Worm (Caenorhabditis elegans) whole organism, mixed stage, embryonic: ENCODE data around the gene T24G10.2.

ENCODE experiments used
- M03D4.4 ChIP-seq: sonication (generic microtip); optimal IDR thresholded peaks from 2 replicates; lab custom pipeline; 2017; ENCODE audit warnings: mild to moderate bottlenecking, missing genetic modification characterization, missing compliant biosample characterization
- bed-3 ChIP-seq: fragments of 200-800 bp; sonication (Bioruptor generic); optimal IDR thresholded peaks from 3 replicates; lab custom pipeline; 2018; ENCODE audit warnings: mild to moderate bottlenecking, missing genetic modification characterization, moderate library complexity, missing compliant biosample characterization
- blmp-1 ChIP-seq: fragments of 150-350 bp; optimal IDR thresholded peaks from 2 replicates; lab custom pipeline; 2014; ENCODE audit warnings: missing biosample characterization, missing genetic modification characterization
- ceh-39 ChIP-seq: fragments of 150-350 bp; optimal IDR thresholded peaks from 2 replicates; lab custom pipeline; 2014; ENCODE audit warnings: missing biosample characterization, missing genetic modification characterization
- ceh-83 ChIP-seq: fragments of 200-800 bp; sonication (Bioruptor generic); optimal IDR thresholded peaks from 2 replicates; lab custom pipeline; 2018; ENCODE audit warnings: mild to moderate bottlenecking, missing genetic modification characterization, missing compliant biosample characterization
- ces-1 ChIP-seq: fragments of 150-350 bp; optimal IDR thresholded peaks from 2 replicates; lab custom pipeline; 2014; ENCODE audit warnings: missing biosample characterization, missing genetic modification reagents, missing genetic modification characterization
- cnd-1 ChIP-seq: fragments of 200-800 bp; sonication (Bioruptor generic); optimal IDR thresholded peaks from 2 replicates; lab custom pipeline; 2018; ENCODE audit warnings: mild to moderate bottlenecking, missing genetic modification characterization, missing compliant biosample characterization
- drap-1 ChIP-seq: fragments of 200-800 bp; sonication (Bioruptor generic); optimal IDR thresholded peaks from 3 replicates; lab custom pipeline; 2018; ENCODE audit warnings: mild to moderate bottlenecking, missing genetic modification characterization, missing compliant biosample characterization
- elt-1 ChIP-seq: sonication (generic microtip); optimal IDR thresholded peaks from 2 replicates; lab custom pipeline; 2017; ENCODE audit warnings: missing genetic modification characterization, mild to moderate bottlenecking, missing compliant biosample characterization, antibody characterized with exemption, moderate library complexity, borderline replicate concordance; ENCODE audit not compliant: insufficient read depth
- elt-3 ChIP-seq: fragments of 150-350 bp; optimal IDR thresholded peaks from 2 replicates; lab custom pipeline; 2014; ENCODE audit warnings: missing biosample characterization, missing genetic modification characterization
- hlh-1 ChIP-seq: fragments of 150-350 bp; optimal IDR thresholded peaks from 2 replicates; lab custom pipeline; 2014; ENCODE audit warnings: missing biosample characterization, missing genetic modification reagents, missing genetic modification characterization
- lin-32 ChIP-seq: fragments of 200-800 bp; sonication (Bioruptor generic); optimal IDR thresholded peaks from 2 replicates; lab custom pipeline; 2018; ENCODE audit warnings: mild to moderate bottlenecking, missing genetic modification characterization, missing compliant biosample characterization
- lsy-2 ChIP-seq: fragments of 150-350 bp; optimal IDR thresholded peaks from 2 replicates; lab custom pipeline; 2014; ENCODE audit warnings: missing biosample characterization, missing genetic modification characterization
- mab-5 ChIP-seq: fragments of 150-350 bp; optimal IDR thresholded peaks from 2 replicates; lab custom pipeline; 2014; ENCODE audit warnings: missing biosample characterization, missing genetic modification characterization
- mep-1 ChIP-seq: fragments of 150-350 bp; optimal IDR thresholded peaks from 2 replicates; lab custom pipeline; 2017; ENCODE audit warnings: missing biosample characterization, missing genetic modification reagents, missing genetic modification characterization, inconsistent platforms
- mls-2 ChIP-seq: sonication (generic microtip); optimal IDR thresholded peaks from 2 replicates; lab custom pipeline; 2016; ENCODE audit warnings: mild to moderate bottlenecking, missing genetic modification characterization, moderate library complexity, missing compliant biosample characterization
- nhr-12 ChIP-seq: fragments of 150-350 bp; optimal IDR thresholded peaks from 2 replicates; lab custom pipeline; 2014; ENCODE audit warnings: missing biosample characterization, missing genetic modification characterization
- nhr-2 ChIP-seq: fragments of 150-350 bp; optimal IDR thresholded peaks from 2 replicates; lab custom pipeline; 2014; ENCODE audit warnings: missing biosample characterization, missing genetic modification characterization
- nhr-237 ChIP-seq: fragments of 150-350 bp; optimal IDR thresholded peaks from 2 replicates; lab custom pipeline; 2014; ENCODE audit warnings: missing biosample characterization, missing genetic modification characterization
- nhr-28 ChIP-seq: fragments of 150-350 bp; optimal IDR thresholded peaks from 2 replicates; lab custom pipeline; 2014; ENCODE audit warnings: missing biosample characterization, missing genetic modification characterization
- nhr-76 ChIP-seq: sonication (generic microtip); optimal IDR thresholded peaks from 2 replicates; lab custom pipeline; 2017; ENCODE audit warnings: missing biosample characterization, missing genetic modification characterization
- pha-4 ChIP-seq: fragments of 150-350 bp; optimal IDR thresholded peaks from 2 replicates; lab custom pipeline; 2018; ENCODE audit warnings: missing biosample characterization, missing genetic modification reagents, missing genetic modification characterization
- sem-2 ChIP-seq: fragments of 200-800 bp; sonication (Bioruptor generic); optimal IDR thresholded peaks from 2 replicates; lab custom pipeline; 2018; ENCODE audit warnings: mild to moderate bottlenecking, missing genetic modification characterization, missing compliant biosample characterization
- snpc-4 ChIP-seq: fragments of 150-350 bp; optimal IDR thresholded peaks from 2 replicates; lab custom pipeline; 2014; ENCODE audit warnings: missing biosample characterization, missing genetic modification characterization
- sptf-1 ChIP-seq: sonication (generic microtip); optimal IDR thresholded peaks from 2 replicates; lab custom pipeline; 2017; ENCODE audit warnings: mild to moderate bottlenecking, missing genetic modification characterization, moderate library complexity, missing compliant biosample characterization
- tbx-8 ChIP-seq: fragments of 200-800 bp; sonication (Bioruptor generic); optimal IDR thresholded peaks from 2 replicates; lab custom pipeline; 2018; ENCODE audit warnings: mild to moderate bottlenecking, missing genetic modification characterization, moderate library complexity, missing compliant biosample characterization
- unc-120 ChIP-seq: sonication (generic microtip); optimal IDR thresholded peaks from 2 replicates; lab custom pipeline; 2017; ENCODE audit warnings: missing genetic modification characterization, missing compliant biosample characterization; ENCODE audit not compliant: poor library complexity, severe bottlenecking
- unc-39 ChIP-seq: fragments of 150-350 bp; optimal IDR thresholded peaks from 2 replicates; lab custom pipeline; 2014; ENCODE audit warnings: missing biosample characterization, missing genetic modification characterization
- unc-62 ChIP-seq: fragments of 150-350 bp; optimal IDR thresholded peaks from 2 replicates; lab custom pipeline; 2014; ENCODE audit warnings: missing biosample characterization, missing genetic modification reagents, missing genetic modification characterization
- zip-8 ChIP-seq: fragments of 150-350 bp; optimal IDR thresholded peaks from 2 replicates; lab custom pipeline; 2014; ENCODE audit warnings: missing biosample characterization, missing genetic modification characterization
- ztf-11 ChIP-seq: fragments of 150-350 bp; optimal IDR thresholded peaks from 2 replicates; lab custom pipeline; 2014; ENCODE audit warnings: missing biosample characterization, missing genetic modification characterization

T24G10.2 gene

ce11 chrIII:5479493-5480167 is 37.1 kb upstream of the T24G10.2 start:
- TF ChIP-seq nhr-12 (tag; lab: Kevin White, UChicago) = no peak

- TF ChIP-seq M03D4.4 (no peak), bed-3 (GFP tag; lab: Kevin White, UChicago) (no peak), sem-2 (GFP tag; lab: Kevin White, UChicago) (no peak)
Measured at ce11 chrIII:5478824-5479368, 36.3 kb upstream of the T24G10.2 start, which contains the start of the genes R02F2.6 and R02F2.5. TSS of gene R02F2.6 (minus strand) at chrIII:5478924. TSS of gene R02F2.5 (plus strand) at chrIII:5479318.

- no peak for TF ChIP-seq cnd-1
- TF ChIP-seq drap-1 (GFP tag; lab: Kevin White, UChicago) = no peak
- no peak for TF ChIP-seq blmp-1 (tag; lab: Kevin White, UChicago)
- TF ChIP-seq lsy-2 (tag; lab: Kevin White, UChicago) = no peak
- TF ChIP-seq hlh-1 (tag; lab: Kevin White, UChicago) = no peak
- TF ChIP-seq mls-2 = no peak
- no peak for TF ChIP-seq ceh-83 (GFP tag; lab: Kevin White, UChicago)
- TF ChIP-seq nhr-76 (tag; lab: Kevin White, UChicago) = no peak
- TF ChIP-seq ceh-39 (tag; lab: Kevin White, UChicago) = no peak
- no peak for TF ChIP-seq ztf-11
- no peak for TF ChIP-seq mab-5
- TF ChIP-seq nhr-237 (tag; lab: Kevin White, UChicago) = no peak
- no peak for TF ChIP-seq unc-120 (tag; lab: Kevin White, UChicago)
- TF ChIP-seq nhr-2 (tag; lab: Kevin White, UChicago) = no peak
- TF ChIP-seq sptf-1 (tag; lab: Kevin White, UChicago) = no peak
- TF ChIP-seq elt-3 (tag; lab: Kevin White, UChicago) = no peak
- TF ChIP-seq, all 35 proteins: peak for 0
Measured at ce11 chrIII:5478011-5478410, 35.5 kb upstream of the T24G10.2 start, which contains the start of gene R02F2.10. TSS of gene R02F2.10 (plus strand) at chrIII:5478311.

- TF ChIP-seq hlh-1 (tag; lab: Kevin White, UChicago) = no peak
- TF ChIP-seq snpc-4 (tag; lab: Kevin White, UChicago) = no peak
- no peak for TF ChIP-seq unc-62 (GFP tag; lab: Kevin White, UChicago)
- no peak for TF ChIP-seq mls-2
- no peak for TF ChIP-seq nhr-237 (tag; lab: Kevin White, UChicago)
- no peak for TF ChIP-seq nhr-28
- TF ChIP-seq unc-39 (tag; lab: Kevin White, UChicago) = no peak
- TF ChIP-seq pha-4 = no peak
- no peak for TF ChIP-seq nhr-12 (tag; lab: Kevin White, UChicago)
- no peak for TF ChIP-seq cnd-1
- no peak for TF ChIP-seq sem-2 (GFP tag; lab: Kevin White, UChicago)
- no peak for TF ChIP-seq ceh-39 (tag; lab: Kevin White, UChicago)
- TF ChIP-seq mep-1 (tag; lab: Kevin White, UChicago) = no peak
- no peak for TF ChIP-seq M03D4.4
- no peak for TF ChIP-seq drap-1 (GFP tag; lab: Kevin White, UChicago)
- TF ChIP-seq lsy-2 (tag; lab: Kevin White, UChicago) = no peak
- TF ChIP-seq, all 35 proteins: peak for 0
Measured at ce11 chrIII:5474176-5474575, 31.6 kb upstream of the T24G10.2 start, which contains the start of gene lon-1. TSS of gene lon-1 (plus strand) at chrIII:5474476.

- no peak for TF ChIP-seq elt-3 (tag; lab: Kevin White, UChicago)
- TF ChIP-seq cnd-1 = no peak
- TF ChIP-seq unc-120 (tag; lab: Kevin White, UChicago) = no peak
- no peak for TF ChIP-seq elt-1
- no peak for TF ChIP-seq snpc-4 (tag; lab: Kevin White, UChicago)
- TF ChIP-seq lin-32 = no peak
- TF ChIP-seq sptf-1 (tag; lab: Kevin White, UChicago) = no peak
- TF ChIP-seq blmp-1 (tag; lab: Kevin White, UChicago) = no peak
- no peak for TF ChIP-seq sem-2 (GFP tag; lab: Kevin White, UChicago)
- TF ChIP-seq tbx-8 (GFP tag; lab: Kevin White, UChicago) = no peak
- TF ChIP-seq mep-1 (tag; lab: Kevin White, UChicago) = no peak
- no peak for TF ChIP-seq ceh-83 (GFP tag; lab: Kevin White, UChicago)
- TF ChIP-seq mab-5 = no peak
- no peak for TF ChIP-seq mls-2
- TF ChIP-seq ceh-39 (tag; lab: Kevin White, UChicago) = no peak
- TF ChIP-seq zip-8 (tag; lab: Kevin White, UChicago) = no peak
- TF ChIP-seq lsy-2 (tag; lab: Kevin White, UChicago) = no peak
- no peak for TF ChIP-seq M03D4.4
- no peak for TF ChIP-seq nhr-237 (tag; lab: Kevin White, UChicago)
- no peak for TF ChIP-seq ces-1 (GFP tag; lab: Kevin White, UChicago)
Measured at ce11 chrIII:5472693-5473092, 30.1 kb upstream of the T24G10.2 start.
